Worm (Caenorhabditis elegans): ENCODE measurements around the gene H43E16.1.

The H43E16.1 gene

DNA sequence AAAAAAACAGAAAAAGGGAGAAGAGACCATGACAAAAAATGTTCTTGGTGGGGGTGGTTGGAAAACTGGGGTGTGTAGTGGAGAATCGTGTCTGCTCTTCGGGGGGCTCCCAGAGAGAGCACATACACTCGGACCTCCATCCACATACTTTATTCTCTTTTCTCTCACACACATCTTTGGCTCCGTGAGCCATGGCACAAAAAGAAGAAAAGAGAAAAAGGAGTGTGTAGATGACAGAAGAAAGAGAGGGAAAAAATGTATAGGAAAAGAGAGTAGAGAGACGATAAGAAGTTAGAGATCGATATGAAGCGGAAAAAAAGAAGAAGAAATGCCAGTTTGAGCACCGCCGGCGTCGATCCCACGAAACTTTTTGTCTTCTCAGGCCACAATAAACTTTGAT lies 34.9 kb downstream of the H43E16.1 start:
- TF ChIP-seq tag-97 (GFP tag; IDR thresholded peaks at IDR 0.05) (no peak), zfp-3 (GFP tag; conservative IDR thresholded peaks at IDR 0.05) (no peak), tra-1 (GFP tag; IDR thresholded peaks at IDR 0.05) (peak; percentile 35; the same call in 1 of the 2 replicates), pha-4 (GFP tag; IDR thresholded peaks at IDR 0.05) (no peak), pha-4 (tag; optimal IDR thresholded peaks at IDR 0.05) (no peak), dmd-9 (GFP tag; IDR thresholded peaks at IDR 0.05) (no peak), ceh-32 (tag; optimal IDR thresholded peaks at IDR 0.05; ENCODE audit: poor library complexity) (no peak), hmg-1.1 (GFP tag; IDR thresholded peaks at IDR 0.05) (peak; percentile 54), ztf-11 (tag; optimal IDR thresholded peaks at IDR 0.05) (no peak), ZK337.2 (GFP tag; IDR thresholded peaks at IDR 0.05) (0 out of 2 replicates have a peak, but pooled peaks have one; percentile 12), nhr-76 (tag; optimal IDR thresholded peaks at IDR 0.05) (no peak), nhr-111 (GFP tag; optimal IDR thresholded peaks at IDR 0.05) (no peak), F37D6.2 (tag; optimal IDR thresholded peaks at IDR 0.05) (no peak), spr-1 (tag; optimal IDR thresholded peaks at IDR 0.05) (no peak), lin-38 (GFP tag; IDR thresholded peaks at IDR 0.05) (no peak), spr-3 (GFP tag; optimal IDR thresholded peaks at IDR 0.05) (no peak), nhr-28 (tag; optimal IDR thresholded peaks at IDR 0.05) (no peak), daf-19 (GFP tag; conservative IDR thresholded peaks at IDR 0.05) (no peak), unc-130 (GFP tag; optimal IDR thresholded peaks at IDR 0.05) (no peak), mep-1 (tag; optimal IDR thresholded peaks at IDR 0.05) (peak; percentile 77), lin-39 (tag; optimal IDR thresholded peaks at IDR 0.05) (no peak), zip-11 (GFP tag; IDR thresholded peaks at IDR 0.05) (no peak), egl-27 (tag; optimal IDR thresholded peaks at IDR 0.05) (no peak), skn-1 (tag; optimal IDR thresholded peaks at IDR 0.05) (no peak), vab-7 (GFP tag; IDR thresholded peaks at IDR 0.05) (no peak), Y48G9A.11 (GFP tag; IDR thresholded peaks at IDR 0.05) (no peak), nhr-10 (tag; optimal IDR thresholded peaks at IDR 0.05) (no peak), ctbp-1 (GFP tag; IDR thresholded peaks at IDR 0.05) (peak; percentile 62), T26A8.4 (GFP tag; IDR thresholded peaks at IDR 0.05) (no peak), lsy-2 (tag; optimal IDR thresholded peaks at IDR 0.05) (peak in 1 of 2 experiments; percentile 53), dmd-8 (GFP tag; IDR thresholded peaks at IDR 0.05) (no peak), ceh-44 (GFP tag; IDR thresholded peaks at IDR 0.05) (no peak), duxl-1 (tag; optimal IDR thresholded peaks at IDR 0.05; ENCODE audit: poor library complexity) (no peak), Y75B8A.6 (GFP tag; IDR thresholded peaks at IDR 0.05) (no peak), nhr-102 (tag; optimal IDR thresholded peaks at IDR 0.05) (no peak), daf-8 (GFP tag; IDR thresholded peaks at IDR 0.05) (no peak), zfp-2 (tag; optimal IDR thresholded peaks at IDR 0.05) (no peak), php-3 (GFP tag; IDR thresholded peaks at IDR 0.05) (no peak), set-16 (GFP tag; IDR thresholded peaks at IDR 0.05) (no peak), lin-1 (GFP tag; IDR thresholded peaks at IDR 0.05) (no peak), mdl-1 (tag; optimal IDR thresholded peaks at IDR 0.05) (no peak), attf-4 (tag; optimal IDR thresholded peaks at IDR 0.05) (no peak), lin-15B (tag; optimal IDR thresholded peaks at IDR 0.05) (no peak), madf-9 (GFP tag; conservative IDR thresholded peaks at IDR 0.05) (no peak), lin-13 (GFP tag; optimal IDR thresholded peaks at IDR 0.05) (no peak), dpl-1 (GFP tag; optimal IDR thresholded peaks at IDR 0.05) (no peak), ceh-62 (tag; optimal IDR thresholded peaks at IDR 0.05) (no peak), nhr-42 (GFP tag; IDR thresholded peaks at IDR 0.05) (no peak), mxl-3 (GFP tag; optimal IDR thresholded peaks at IDR 0.05) (no peak), Y105C5A.15 (GFP tag; IDR thresholded peaks at IDR 0.05) (no peak), D1046.2 (GFP tag; IDR thresholded peaks at IDR 0.05) (no peak), nhr-25 (tag; optimal IDR thresholded peaks at IDR 0.05; ENCODE audit: borderline replicate concordance, insufficient read depth) (no peak), nhr-48 (tag; optimal IDR thresholded peaks at IDR 0.05) (no peak)
